Worm (Caenorhabditis elegans) whole organism, L3 larva: ENCODE data around the gene Y59H11AR.10.

ENCODE experiments used
- aly-2 ChIP-seq: fragments of 150-350 bp; optimal IDR thresholded peaks from 2 replicates; lab custom pipeline; 2014; ENCODE audit warnings: missing biosample characterization, missing genetic modification characterization
- ama-1 ChIP-seq: fragments of 150-350 bp; optimal IDR thresholded peaks from 2 replicates; lab custom pipeline; 2018
- ceh-16 ChIP-seq: sonication (generic microtip); optimal IDR thresholded peaks from 2 replicates; lab custom pipeline; 2017; ENCODE audit warnings: missing biosample characterization, missing genetic modification characterization
- ceh-28 ChIP-seq: fragments of 150-350 bp; optimal IDR thresholded peaks from 2 replicates; lab custom pipeline; 2014; ENCODE audit warnings: missing biosample characterization, missing genetic modification reagents, missing genetic modification characterization
- ceh-9 ChIP-seq: sonication (generic microtip); optimal IDR thresholded peaks from 2 replicates; lab custom pipeline; 2018; ENCODE audit warnings: missing biosample characterization, missing genetic modification characterization
- daf-12 ChIP-seq: fragments of 150-350 bp; optimal IDR thresholded peaks from 2 replicates; lab custom pipeline; 2014; ENCODE audit warnings: missing biosample characterization, missing genetic modification reagents, missing genetic modification characterization
- elt-1 ChIP-seq: fragments of 150-350 bp; optimal IDR thresholded peaks from 2 replicates; lab custom pipeline; 2014; ENCODE audit warnings: missing biosample characterization, missing genetic modification characterization
- elt-3 ChIP-seq, 3 experiments: fragments of 150-350 bp in 1 of 3; sonication (generic microtip) in 2 of 3; optimal IDR thresholded peaks; 2 replicates in 2 of 3; 4 replicates in 1 of 3; lab custom pipeline; 2014 to 2017; ENCODE audit warnings: missing biosample characterization in 3 of 3, missing genetic modification characterization in 3 of 3
- eor-1 ChIP-seq, 2 experiments: fragments of 150-350 bp; optimal IDR thresholded peaks; 2 replicates each; lab custom pipeline; 2014 to 2018; ENCODE audit warnings: missing biosample characterization in 2 of 2, missing genetic modification characterization in 2 of 2
- fos-1 ChIP-seq: fragments of 150-350 bp; optimal IDR thresholded peaks from 2 replicates; lab custom pipeline; 2014; ENCODE audit warnings: missing biosample characterization, missing genetic modification characterization
- jun-1 ChIP-seq: fragments of 150-350 bp; optimal IDR thresholded peaks from 2 replicates; lab custom pipeline; 2014; ENCODE audit warnings: missing biosample characterization, missing genetic modification reagents, missing genetic modification characterization
- lin-15B ChIP-seq: fragments of 150-350 bp; optimal IDR thresholded peaks from 2 replicates; lab custom pipeline; 2014; ENCODE audit warnings: missing biosample characterization, missing genetic modification characterization
- lsy-12 ChIP-seq: sonication (generic microtip); optimal IDR thresholded peaks from 2 replicates; lab custom pipeline; 2016; ENCODE audit warnings: mild to moderate bottlenecking, missing genetic modification characterization, missing compliant biosample characterization
- mml-1 ChIP-seq: fragments of 150-350 bp; sonication (generic microtip); optimal IDR thresholded peaks from 3 replicates; lab custom pipeline; 2014; ENCODE audit warnings: missing biosample characterization, missing genetic modification characterization
- nfya-1 ChIP-seq: sonication (generic microtip); optimal IDR thresholded peaks from 2 replicates; lab custom pipeline; 2017; ENCODE audit warnings: missing genetic modification characterization, mild to moderate bottlenecking, missing compliant biosample characterization, antibody characterized with exemption, moderate library complexity; ENCODE audit not compliant: insufficient read depth
- nhr-11 ChIP-seq: fragments of 150-350 bp; optimal IDR thresholded peaks from 2 replicates; lab custom pipeline; 2014; ENCODE audit warnings: missing biosample characterization, missing genetic modification characterization
- nhr-12 ChIP-seq: fragments of 150-350 bp; optimal IDR thresholded peaks from 2 replicates; lab custom pipeline; 2014; ENCODE audit warnings: missing biosample characterization, missing genetic modification characterization
- nhr-23 ChIP-seq: fragments of 150-350 bp; optimal IDR thresholded peaks from 2 replicates; lab custom pipeline; 2014; ENCODE audit warnings: missing biosample characterization, missing genetic modification reagents, missing genetic modification characterization
- nhr-237 ChIP-seq: fragments of 150-350 bp; optimal IDR thresholded peaks from 2 replicates; lab custom pipeline; 2014; ENCODE audit warnings: missing biosample characterization, missing genetic modification characterization
- nhr-25 ChIP-seq: sonication (generic microtip); optimal IDR thresholded peaks from 2 replicates; lab custom pipeline; 2017; ENCODE audit warnings: missing biosample characterization, missing genetic modification characterization
- nhr-28 ChIP-seq: fragments of 150-350 bp; optimal IDR thresholded peaks from 2 replicates; lab custom pipeline; 2014; ENCODE audit warnings: missing biosample characterization, missing genetic modification characterization
- nhr-43 ChIP-seq: sonication (generic microtip); optimal IDR thresholded peaks from 2 replicates; lab custom pipeline; 2016; ENCODE audit warnings: mild to moderate bottlenecking, missing genetic modification characterization, missing compliant biosample characterization; ENCODE audit not compliant: poor library complexity, severe bottlenecking
- nhr-67 ChIP-seq: fragments of 150-350 bp; optimal IDR thresholded peaks from 2 replicates; lab custom pipeline; 2014; ENCODE audit warnings: missing biosample characterization, missing genetic modification characterization
- nhr-76 ChIP-seq: fragments of 150-350 bp; sonication (generic microtip); optimal IDR thresholded peaks from 5 replicates; lab custom pipeline; 2014; ENCODE audit warnings: missing biosample characterization, missing genetic modification characterization
- nhr-77 ChIP-seq: fragments of 150-350 bp; optimal IDR thresholded peaks from 2 replicates; lab custom pipeline; 2014; ENCODE audit warnings: missing biosample characterization, missing genetic modification characterization
- pha-4 ChIP-seq: fragments of 150-350 bp; optimal IDR thresholded peaks from 2 replicates; lab custom pipeline; 2014; ENCODE audit warnings: missing biosample characterization, missing genetic modification reagents, missing genetic modification characterization
- pqm-1 ChIP-seq: fragments of 150-350 bp; optimal IDR thresholded peaks from 2 replicates; lab custom pipeline; 2017; ENCODE audit warnings: missing biosample characterization, missing genetic modification characterization, inconsistent platforms
- sea-2 ChIP-seq: fragments of 150-350 bp; sonication (generic microtip); optimal IDR thresholded peaks from 4 replicates; lab custom pipeline; 2014; ENCODE audit warnings: missing biosample characterization, missing genetic modification reagents, missing genetic modification characterization
- skn-1 ChIP-seq: fragments of 150-350 bp; optimal IDR thresholded peaks from 2 replicates; lab custom pipeline; 2014; ENCODE audit warnings: missing biosample characterization, missing genetic modification characterization
- snpc-4 ChIP-seq: fragments of 150-350 bp; optimal IDR thresholded peaks from 2 replicates; lab custom pipeline; 2014; ENCODE audit warnings: missing biosample characterization, missing genetic modification characterization
- tbx-2 ChIP-seq: sonication (generic microtip); optimal IDR thresholded peaks from 2 replicates; lab custom pipeline; 2016; ENCODE audit warnings: mild to moderate bottlenecking, missing genetic modification characterization, missing compliant biosample characterization
- unc-39 ChIP-seq: sonication (generic microtip); optimal IDR thresholded peaks from 4 replicates; lab custom pipeline; 2017; ENCODE audit warnings: missing biosample characterization, missing genetic modification characterization
- unc-62 ChIP-seq: fragments of 150-350 bp; sonication (generic microtip); optimal IDR thresholded peaks from 4 replicates; lab custom pipeline; 2014; ENCODE audit warnings: missing biosample characterization, missing genetic modification reagents, missing genetic modification characterization
- ztf-11 ChIP-seq: fragments of 150-350 bp; optimal IDR thresholded peaks from 2 replicates; lab custom pipeline; 2014; ENCODE audit warnings: missing biosample characterization, missing genetic modification characterization
- ztf-4 ChIP-seq: fragments of 150-350 bp; optimal IDR thresholded peaks from 2 replicates; lab custom pipeline; 2014; ENCODE audit warnings: missing biosample characterization, missing genetic modification characterization

Gene Y59H11AR.10

DNA sequence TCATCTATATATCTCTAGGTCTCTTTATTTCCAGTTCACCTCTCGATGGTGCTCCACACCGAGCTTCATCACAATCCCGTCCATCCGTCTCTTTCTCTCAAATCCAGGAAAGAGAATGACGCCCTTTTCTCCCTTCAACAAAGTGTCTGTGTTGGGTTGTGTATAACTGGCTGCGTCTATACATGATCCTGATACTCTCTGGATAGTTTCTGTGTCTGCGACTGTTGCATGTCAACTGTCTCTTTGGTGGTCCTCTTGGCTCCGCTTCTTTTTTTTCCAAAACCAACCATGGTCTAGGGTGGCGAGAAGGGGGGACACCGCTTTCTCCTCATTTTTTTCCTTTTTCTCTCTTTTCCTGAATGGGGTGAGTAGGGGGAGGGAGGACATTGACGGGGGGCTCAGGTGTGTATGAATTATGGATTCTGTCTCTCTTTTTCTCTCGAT lies 26.7 kb downstream of the Y59H11AR.10 start (continued):
- TF ChIP-seq jun-1: no peak
- peak; percentile 25 for TF ChIP-seq lin-15B (tag; lab: Kevin White, UChicago)
- no peak for TF ChIP-seq ama-1 (lab: Kevin White, UChicago)

DNA sequence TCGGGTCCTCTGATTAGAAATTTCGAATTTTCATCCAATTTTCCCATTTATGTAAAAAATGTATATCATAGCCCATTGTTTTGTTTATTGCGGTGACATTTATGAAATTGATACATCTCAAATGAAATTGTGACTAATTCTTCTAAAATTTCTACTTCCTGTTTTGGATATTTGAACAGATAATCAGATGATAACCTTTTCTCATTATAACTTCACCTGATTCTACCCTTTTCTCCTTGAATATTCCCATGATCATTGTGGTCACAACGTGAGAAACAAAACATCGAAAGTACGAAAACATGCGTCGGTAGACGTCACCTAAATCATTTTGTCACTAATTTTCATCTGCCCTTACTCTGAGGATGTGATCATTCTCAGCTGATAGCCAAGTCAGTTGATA lies 27.3 kb downstream of the Y59H11AR.10 start:
- no peak for TF ChIP-seq ceh-9 (tag; lab: Kevin White, UChicago)
- TF ChIP-seq, all 47 proteins: peak for 0

DNA sequence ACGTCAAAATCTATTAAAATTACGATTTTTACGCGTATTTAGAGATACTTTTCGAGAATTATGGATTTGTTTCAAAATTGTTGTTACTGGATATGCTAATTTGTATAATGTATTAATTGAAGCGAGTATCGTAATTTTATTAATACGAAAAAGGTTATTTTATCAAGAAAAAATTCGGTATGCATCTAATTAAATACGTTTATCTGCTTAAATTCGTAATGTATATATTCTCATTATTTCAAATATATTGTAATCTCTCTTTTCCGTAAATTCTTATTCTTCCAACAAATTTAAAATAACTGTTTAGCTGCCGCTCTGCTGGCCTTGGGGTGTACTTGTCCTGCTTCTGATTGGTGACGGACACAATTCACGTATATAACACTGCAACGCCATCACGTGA lies 28.1 kb downstream of the Y59H11AR.10 start, which contains the start of gene dgk-4:
Gene dgk-4, plus strand, starts transcription at position 301 of the 400 bp plus-strand sequence.
- no peak for TF ChIP-seq lsy-12 (tag; lab: Kevin White, UChicago)
- TF ChIP-seq nhr-12 (tag; lab: Kevin White, UChicago): no peak
- TF ChIP-seq nhr-23 (tag; lab: Kevin White, UChicago): no peak
- no peak for TF ChIP-seq ztf-11 (tag; lab: Kevin White, UChicago)
- TF ChIP-seq lin-15B (tag; lab: Kevin White, UChicago): no peak
- TF ChIP-seq elt-1: no peak
- TF ChIP-seq nfya-1 (tag; lab: Kevin White, UChicago): no peak
- TF ChIP-seq unc-39 (tag; lab: Kevin White, UChicago): no peak
- TF ChIP-seq tbx-2 (tag; lab: Kevin White, UChicago): no peak
- no peak for TF ChIP-seq nhr-43 (tag; lab: Kevin White, UChicago)
- TF ChIP-seq nhr-76 (tag; lab: Kevin White, UChicago): no peak
- no peak for TF ChIP-seq jun-1
- TF ChIP-seq elt-3 (tag; optimal IDR thresholded peaks at IDR 0.05; lab: Kevin White, UChicago): no peak
- no peak for TF ChIP-seq nhr-28 (tag; lab: Kevin White, UChicago)

DNA sequence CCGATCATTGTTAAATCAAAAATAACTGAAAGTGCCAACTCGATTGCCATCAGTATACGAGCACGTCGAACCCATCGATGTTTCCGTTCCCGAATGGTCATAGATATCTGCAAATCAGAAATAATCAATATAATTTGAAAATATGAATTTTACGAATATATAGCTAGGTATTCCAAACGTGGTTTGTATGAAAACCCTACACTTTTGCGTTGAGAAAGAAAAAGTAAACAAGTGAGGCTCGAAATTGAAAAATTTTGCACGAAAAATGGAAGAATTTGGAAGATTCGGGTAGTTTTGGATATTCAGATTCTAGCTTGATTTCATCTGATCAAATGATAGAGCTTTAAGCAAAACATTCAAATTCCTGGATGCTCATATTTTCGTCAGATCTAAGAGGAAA lies 35.8 kb downstream of the Y59H11AR.10 start, which contains the start of gene F42A9.9:
Gene F42A9.9, minus strand, starts transcription at position 101 of the 400 bp plus-strand sequence.
- TF ChIP-seq ztf-11 (tag; lab: Kevin White, UChicago) (no peak), nfya-1 (tag; lab: Kevin White, UChicago) (no peak), ceh-16 (no peak), fos-1 (no peak), pha-4 (no peak), eor-1 (tag; optimal IDR thresholded peaks at IDR 0.05; lab: Kevin White, UChicago) (no peak), ztf-4 (no peak), aly-2 (tag; lab: Kevin White, UChicago) (no peak)

DNA sequence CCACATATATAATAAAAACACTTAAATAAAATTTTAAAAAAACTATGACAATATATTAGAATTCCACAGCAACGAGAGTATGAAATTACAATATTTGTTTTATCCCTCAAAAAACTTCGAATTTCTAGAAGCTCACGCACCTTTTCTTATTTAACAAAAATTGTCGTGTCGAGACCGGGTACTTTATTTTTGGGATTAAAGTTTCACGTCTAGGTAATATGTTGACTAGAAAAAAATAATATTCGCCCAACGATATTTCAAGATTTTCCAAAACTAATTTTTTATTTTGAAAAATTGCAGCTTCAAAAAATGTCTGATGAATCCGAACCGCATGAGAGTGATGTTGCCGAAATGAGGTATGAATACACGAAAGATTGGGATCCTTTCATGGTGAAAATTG lies 41.5 kb downstream of the Y59H11AR.10 start, which contains the start of gene C49C8.3:
Gene C49C8.3, plus strand, starts transcription at position 301 of the 400 bp plus-strand sequence.
- TF ChIP-seq nhr-237 (tag; lab: Kevin White, UChicago): no peak
- no peak for TF ChIP-seq nhr-77
- no peak for TF ChIP-seq unc-62 (GFP tag; lab: Kevin White, UChicago)
- no peak for TF ChIP-seq eor-1 (tag; optimal IDR thresholded peaks at IDR 0.05; lab: Kevin White, UChicago)
- TF ChIP-seq daf-12 (tag; lab: Kevin White, UChicago): no peak
- no peak for TF ChIP-seq pqm-1
- TF ChIP-seq elt-3 (tag; optimal IDR thresholded peaks at IDR 0.05; lab: Kevin White, UChicago): no peak
- no peak for TF ChIP-seq nhr-11 (tag; lab: Kevin White, UChicago)
- TF ChIP-seq snpc-4 (tag; lab: Kevin White, UChicago): no peak
- no peak for TF ChIP-seq pha-4
- TF ChIP-seq skn-1 (tag; lab: Kevin White, UChicago): no peak
- no peak for TF ChIP-seq nhr-67 (tag; lab: Kevin White, UChicago)
- no peak for TF ChIP-seq ceh-16
- TF ChIP-seq sea-2 (GFP tag; lab: Kevin White, UChicago): no peak
- TF ChIP-seq nhr-76 (tag; lab: Kevin White, UChicago): no peak
- no peak for TF ChIP-seq lin-15B (tag; lab: Kevin White, UChicago)
- no peak for TF ChIP-seq mml-1 (tag; lab: Kevin White, UChicago)
- TF ChIP-seq nhr-25 (tag; lab: Kevin White, UChicago): no peak
- TF ChIP-seq ceh-28 (tag; lab: Kevin White, UChicago): no peak
